Worm (Caenorhabditis elegans) whole organism, L4 larva: Measurements from ENCODE around the gene ZK1098.12.

Source experiments
- R02D3.7 ChIP-seq: fragments of 150-350 bp; sonication (generic microtip); optimal IDR thresholded peaks from 3 replicates; lab custom pipeline; 2014; ENCODE audit warnings: missing biosample characterization, missing genetic modification characterization
- ceh-28 ChIP-seq: fragments of 150-350 bp; optimal IDR thresholded peaks from 2 replicates; lab custom pipeline; 2014; ENCODE audit warnings: missing biosample characterization, missing genetic modification reagents, missing genetic modification characterization
- dve-1 ChIP-seq: sonication (generic microtip); optimal IDR thresholded peaks from 2 replicates; lab custom pipeline; 2017; ENCODE audit warnings: antibody characterized with exemption, mild to moderate bottlenecking, missing genetic modification characterization, missing compliant biosample characterization; ENCODE audit not compliant: insufficient read depth
- lsy-2 ChIP-seq, 2 experiments: fragments of 150-350 bp in 1 of 2; sonication (generic microtip) in 1 of 2; optimal IDR thresholded peaks; 2 replicates each; lab custom pipeline; 2014 to 2017; ENCODE audit warnings: missing biosample characterization in 2 of 2, missing genetic modification characterization in 2 of 2
- nhr-237 ChIP-seq: sonication (generic microtip); optimal IDR thresholded peaks from 2 replicates; lab custom pipeline; 2017; ENCODE audit warnings: missing biosample characterization, missing genetic modification characterization
- nhr-25 ChIP-seq: sonication (generic microtip); optimal IDR thresholded peaks from 2 replicates; lab custom pipeline; 2017; ENCODE audit warnings: missing genetic modification characterization, mild to moderate bottlenecking, missing compliant biosample characterization, antibody characterized with exemption, moderate library complexity, borderline replicate concordance; ENCODE audit not compliant: insufficient read depth
- nhr-48 ChIP-seq: sonication (generic microtip); optimal IDR thresholded peaks from 2 replicates; lab custom pipeline; 2016; ENCODE audit warnings: mild to moderate bottlenecking, missing genetic modification characterization, missing compliant biosample characterization
- nhr-77 ChIP-seq: fragments of 150-350 bp; optimal IDR thresholded peaks from 2 replicates; lab custom pipeline; 2014; ENCODE audit warnings: missing biosample characterization, missing genetic modification characterization
- pqm-1 ChIP-seq: sonication (generic microtip); optimal IDR thresholded peaks from 2 replicates; lab custom pipeline; 2017; ENCODE audit warnings: missing biosample characterization, missing genetic modification characterization
- snpc-4 ChIP-seq: fragments of 150-350 bp; optimal IDR thresholded peaks from 2 replicates; lab custom pipeline; 2014; ENCODE audit warnings: missing biosample characterization, missing genetic modification characterization

- TF ChIP-seq nhr-237 (tag; lab: Kevin White, UChicago) = no peak
- no peak for TF ChIP-seq ceh-28 (tag; lab: Kevin White, UChicago)
- no peak for TF ChIP-seq dve-1 (tag; lab: Kevin White, UChicago)
- TF ChIP-seq snpc-4 (tag; lab: Kevin White, UChicago) = no peak
- TF ChIP-seq lsy-2 (tag; optimal IDR thresholded peaks at IDR 0.05; lab: Kevin White, UChicago) = no peak
- no peak for TF ChIP-seq nhr-77 (tag; lab: Kevin White, UChicago)
- no peak for TF ChIP-seq R02D3.7 (tag; lab: Kevin White, UChicago)
- no peak for TF ChIP-seq nhr-48 (tag; lab: Kevin White, UChicago)
- TF ChIP-seq pqm-1 (tag; lab: Kevin White, UChicago) = no peak
- TF ChIP-seq nhr-25 (tag; lab: Kevin White, UChicago) = no peak
These were observed 23.5 kb downstream of the ZK1098.12 start, which contains the start of gene C48B4.13 for ce11 chrIII:9568451-9568850.
